Worm (Caenorhabditis elegans): Measurements from ENCODE around the gene drh-1.

Gene drh-1

ce11 chrIV:6645867-6646655, 32.9 kb upstream of the drh-1 start, which contains the start of gene hil-7 (continued):
- peak; percentile 90 for TF ChIP-seq mep-1 (tag; optimal IDR thresholded peaks at IDR 0.05)
- peak; percentile 81 for TF ChIP-seq nhr-20 (tag; optimal IDR thresholded peaks at IDR 0.05)
- no peak for TF ChIP-seq sptf-1 (tag; optimal IDR thresholded peaks at IDR 0.05)
- TF ChIP-seq jun-1 (tag; optimal IDR thresholded peaks at IDR 0.05) = peak; percentile 53
- TF ChIP-seq tlp-1 (tag; optimal IDR thresholded peaks at IDR 0.05) = no peak
- TF ChIP-seq ets-5 (GFP tag; IDR thresholded peaks at IDR 0.05) = no peak
- TF ChIP-seq nhr-71 (tag; optimal IDR thresholded peaks at IDR 0.05) = peak; percentile 91
- TF ChIP-seq alr-1 (tag; optimal IDR thresholded peaks at IDR 0.05; ENCODE audit: borderline replicate concordance) = no peak
- TF ChIP-seq hpl-2 (GFP tag; optimal IDR thresholded peaks at IDR 0.05) = no peak
- peak; percentile 40 for TF ChIP-seq vab-15 (tag; optimal IDR thresholded peaks at IDR 0.05)
- TF ChIP-seq elt-2 (tag; optimal IDR thresholded peaks at IDR 0.05) = no peak
- TF ChIP-seq ama-1 (optimal IDR thresholded peaks at IDR 0.05) = no peak
- no peak for TF ChIP-seq nhr-237 (tag; optimal IDR thresholded peaks at IDR 0.05)
- no peak for TF ChIP-seq C34B4.2 (tag; optimal IDR thresholded peaks at IDR 0.05)
- TF ChIP-seq nhr-84 (tag; optimal IDR thresholded peaks at IDR 0.05) = no peak
- TF ChIP-seq xbp-1 (tag; optimal IDR thresholded peaks at IDR 0.05) = peak; percentile 55
- TF ChIP-seq aly-2 (tag; optimal IDR thresholded peaks at IDR 0.05) = no peak
- TF ChIP-seq lin-39 (tag; optimal IDR thresholded peaks at IDR 0.05) = no peak
- peak; percentile 52 for TF ChIP-seq mef-2 (tag; optimal IDR thresholded peaks at IDR 0.05)
- no peak for TF ChIP-seq hlh-4 (tag; optimal IDR thresholded peaks at IDR 0.05)
- TF ChIP-seq unc-62 (GFP tag; optimal IDR thresholded peaks at IDR 0.05) = no peak
- peak; percentile 78 for TF ChIP-seq lir-3 (tag; optimal IDR thresholded peaks at IDR 0.05; ENCODE audit: poor library complexity)
- TF ChIP-seq C16A3.4 (tag; optimal IDR thresholded peaks at IDR 0.05) = peak; percentile 70
- peak; percentile 75 to 78 for TF ChIP-seq efl-1 (optimal IDR thresholded peaks at IDR 0.05)
- peak; percentile 57 to 94 for TF ChIP-seq efl-1 (GFP tag; optimal IDR thresholded peaks at IDR 0.05 in 1 of 2)
- TF ChIP-seq blmp-1 (tag; optimal IDR thresholded peaks at IDR 0.05) = peak; percentile 83
- peak; percentile 69 for TF ChIP-seq snpc-4 (tag; optimal IDR thresholded peaks at IDR 0.05)
- TF ChIP-seq fos-1 (tag; optimal IDR thresholded peaks at IDR 0.05) = peak; percentile 1
- peak; percentile 35 for TF ChIP-seq dsc-1 (tag; optimal IDR thresholded peaks at IDR 0.05)
- TF ChIP-seq grh-1 (GFP tag; IDR thresholded peaks at IDR 0.05) = peak; percentile 59
- peak; percentile 40 for TF ChIP-seq ztf-4 (tag; optimal IDR thresholded peaks at IDR 0.05)
- TF ChIP-seq nhr-47 (tag; optimal IDR thresholded peaks at IDR 0.05) = peak; percentile 79
- TF ChIP-seq nhr-11 (tag; optimal IDR thresholded peaks at IDR 0.05) = peak; percentile 45
- no peak for TF ChIP-seq sox-4 (tag; optimal IDR thresholded peaks at IDR 0.05)
- peak; percentile 77 for TF ChIP-seq snu-23 (GFP tag; optimal IDR thresholded peaks at IDR 0.05)
- no peak for TF ChIP-seq aha-1 (tag; optimal IDR thresholded peaks at IDR 0.05)
- no peak for TF ChIP-seq fkh-10 (GFP tag; optimal IDR thresholded peaks at IDR 0.05)
- peak; percentile 88 for TF ChIP-seq tbx-2 (tag; optimal IDR thresholded peaks at IDR 0.05)
- TF ChIP-seq unc-30 (tag; optimal IDR thresholded peaks at IDR 0.05) = no peak
- no peak for TF ChIP-seq ceh-8 (GFP tag; optimal IDR thresholded peaks at IDR 0.05)
- peak; percentile 76 for TF ChIP-seq swsn-7 (tag; optimal IDR thresholded peaks at IDR 0.05)
- TF ChIP-seq nhr-28 (tag; optimal IDR thresholded peaks at IDR 0.05) = no peak
- peak; percentile 68 to 73 for TF ChIP-seq lin-35 (GFP tag; optimal IDR thresholded peaks at IDR 0.05)

ce11 chrIV:6639880-6640279, 26.7 kb upstream of the drh-1 start, which contains the start of gene C01B10.6:
C01B10.6 (plus strand) TSS chrIV:6640180.
- TF ChIP-seq lin-14 (GFP tag; optimal IDR thresholded peaks at IDR 0.05) = no peak
- no peak for TF ChIP-seq ztf-4 (tag; optimal IDR thresholded peaks at IDR 0.05)
- TF ChIP-seq pag-3 (tag; optimal IDR thresholded peaks at IDR 0.05; ENCODE audit: borderline replicate concordance, insufficient read depth) = no peak
- no peak for TF ChIP-seq ceh-63 (GFP tag; optimal IDR thresholded peaks at IDR 0.05)
- no peak for TF ChIP-seq nhr-11 (tag; optimal IDR thresholded peaks at IDR 0.05)
- TF ChIP-seq efl-1 (optimal IDR thresholded peaks at IDR 0.05) = no peak
- no peak for TF ChIP-seq efl-1 (GFP tag; optimal IDR thresholded peaks at IDR 0.05 in 1 of 2)
- no peak for TF ChIP-seq nhr-20 (tag; optimal IDR thresholded peaks at IDR 0.05)
- no peak for TF ChIP-seq nhr-19 (GFP tag; conservative IDR thresholded peaks at IDR 0.05)
- TF ChIP-seq nhr-28 (tag; optimal IDR thresholded peaks at IDR 0.05) = no peak
- TF ChIP-seq unc-62 (GFP tag; optimal IDR thresholded peaks at IDR 0.05) = no peak
